Worm (Caenorhabditis elegans) whole organism, young adult: ENCODE data around the gene timp-1.

ENCODE experiments used
- B0336.3 ChIP-seq: fragments of 200-800 bp; sonication (Bioruptor generic); IDR thresholded peaks from 2 replicates; pipeline ENCODE4 v1.3.6; 2022; ENCODE audit warnings: missing genetic modification characterization, missing compliant biosample characterization
- ama-1 ChIP-seq, 3 experiments: fragments of 150-350 bp in 1 of 3; sonication (generic microtip) in 2 of 3; optimal IDR thresholded peaks; 2 replicates each; lab custom pipeline; 2014 to 2018; ENCODE audit warnings: missing biosample characterization in 2 of 3, missing genetic modification characterization in 2 of 3, missing genetic modification reagents in 2 of 3
- ceh-27 ChIP-seq: fragments of 200-800 bp; sonication (Bioruptor generic); optimal IDR thresholded peaks from 2 replicates; lab custom pipeline; 2018; ENCODE audit warnings: mild to moderate bottlenecking, missing genetic modification characterization, moderate library complexity, missing compliant biosample characterization
- ceh-40 ChIP-seq: fragments of 200-800 bp; sonication (Bioruptor generic); IDR thresholded peaks from 2 replicates; pipeline ENCODE4 v1.3.6; 2022; ENCODE audit warnings: missing genetic modification characterization, missing compliant biosample characterization
- dpff-1 ChIP-seq: sonication (generic microtip); optimal IDR thresholded peaks from 2 replicates; lab custom pipeline; 2017; ENCODE audit warnings: mild to moderate bottlenecking, missing genetic modification characterization, missing compliant biosample characterization
- dpl-1 ChIP-seq: fragments of 150-350 bp; optimal IDR thresholded peaks from 2 replicates; lab custom pipeline; 2014; ENCODE audit warnings: missing biosample characterization, missing genetic modification reagents, missing genetic modification characterization
- him-1 ChIP-seq: sonication (generic microtip); optimal IDR thresholded peaks from 2 replicates; lab custom pipeline; 2016; ENCODE audit warnings: missing genotype, missing genetic modification reagents, missing genetic modification characterization, missing compliant biosample characterization
- lin-54 ChIP-seq: fragments of 200-800 bp; sonication (Bioruptor generic); optimal IDR thresholded peaks from 2 replicates; lab custom pipeline; 2018; ENCODE audit warnings: mild to moderate bottlenecking, missing genetic modification characterization, missing compliant biosample characterization
- mxl-1 ChIP-seq: sonication (generic microtip); optimal IDR thresholded peaks from 2 replicates; lab custom pipeline; 2016; ENCODE audit warnings: missing genetic modification characterization, missing compliant biosample characterization
- nhr-90 ChIP-seq: sonication (generic microtip); optimal IDR thresholded peaks from 2 replicates; lab custom pipeline; 2016; ENCODE audit warnings: missing genotype, mild to moderate bottlenecking, missing genetic modification characterization, missing compliant biosample characterization
- sea-2 ChIP-seq: fragments of 200-800 bp; sonication (Bioruptor generic); IDR thresholded peaks from 2 replicates; pipeline ENCODE4 v1.3.6; 2022; ENCODE audit warnings: missing genetic modification characterization, missing compliant biosample characterization
- snpc-1.3 ChIP-seq: sonication (generic microtip); optimal IDR thresholded peaks from 2 replicates; lab custom pipeline; 2017; ENCODE audit warnings: missing genetic modification characterization, mild to moderate bottlenecking, missing compliant biosample characterization, antibody characterized with exemption, moderate library complexity, missing genotype, missing genetic modification reagents; ENCODE audit not compliant: insufficient read depth
- snpc-4 ChIP-seq, 5 experiments: fragments of 150-350 bp in 1 of 5; sonication (generic microtip) in 4 of 5; optimal IDR thresholded peaks; 2 replicates each; lab custom pipeline; 2014 to 2018; ENCODE audit warnings: missing genetic modification characterization in 5 of 5, missing biosample characterization in 3 of 5, antibody characterized with exemption in 2 of 5, mild to moderate bottlenecking in 2 of 5, missing compliant biosample characterization in 2 of 5, missing genotype in 2 of 5, moderate library complexity in 2 of 5, missing genetic modification reagents in 1 of 5
- ztf-3 ChIP-seq: fragments of 200-800 bp; sonication (Bioruptor generic); optimal IDR thresholded peaks from 2 replicates; lab custom pipeline; 2018; ENCODE audit warnings: mild to moderate bottlenecking, missing genetic modification characterization, missing compliant biosample characterization

- TF ChIP-seq ceh-40 (GFP tag; lab: Robert Waterston, UW): no peak
- no peak for TF ChIP-seq sea-2 (GFP tag; lab: Robert Waterston, UW)
- no peak for TF ChIP-seq ztf-3 (GFP tag; lab: Kevin White, UChicago)
- TF ChIP-seq B0336.3 (GFP tag; lab: Robert Waterston, UW): no peak
- no peak for TF ChIP-seq him-1 (tag; lab: Kevin White, UChicago)
- TF ChIP-seq dpl-1 (GFP tag; lab: Kevin White, UChicago): no peak
- TF ChIP-seq ama-1 (optimal IDR thresholded peaks at IDR 0.05; lab: Kevin White, UChicago): no peak
- no peak for TF ChIP-seq ama-1 (GFP tag; optimal IDR thresholded peaks at IDR 0.05; lab: Kevin White, UChicago)
- no peak for TF ChIP-seq snpc-1.3 (tag; lab: Kevin White, UChicago)
- no peak for TF ChIP-seq lin-54
- no peak for TF ChIP-seq nhr-90 (tag; lab: Kevin White, UChicago)
- no peak for TF ChIP-seq mxl-1 (tag; lab: Kevin White, UChicago)
- TF ChIP-seq dpff-1 (tag; lab: Kevin White, UChicago): no peak
- no peak for TF ChIP-seq snpc-4 (GFP tag; optimal IDR thresholded peaks at IDR 0.05; lab: Kevin White, UChicago)
- no peak for TF ChIP-seq snpc-4 (tag; optimal IDR thresholded peaks at IDR 0.05; lab: Kevin White, UChicago)
- no peak for TF ChIP-seq ceh-27 (GFP tag; lab: Kevin White, UChicago)
These were observed 43.2 kb downstream of the timp-1 start, which contains the start of gene C16D9.6 for ce11 chrV:8250208-8250607.
